Worm (Caenorhabditis elegans): Measurements from ENCODE around the gene his-62.

DNA sequence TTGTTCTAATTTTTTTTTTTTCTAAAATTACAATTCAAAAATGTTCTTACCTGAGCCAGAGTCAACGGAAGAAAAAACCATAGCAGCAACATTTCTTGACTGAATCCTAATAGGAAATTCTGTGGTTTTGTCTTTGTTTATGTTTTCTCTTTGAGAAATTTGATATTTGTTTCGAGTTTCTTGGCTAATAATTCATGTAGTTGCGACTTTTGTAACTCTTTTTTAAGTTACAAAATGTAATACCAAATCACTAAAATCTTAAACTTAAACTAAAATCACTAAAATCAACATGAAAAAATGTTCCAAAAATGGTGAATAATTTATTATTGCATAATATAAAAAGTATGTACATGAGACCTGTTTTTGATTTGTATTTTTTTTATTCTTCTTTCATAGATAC is 11.4 kb downstream of the his-62 start, which contains the start of gene egas-4:
- TF ChIP-seq elt-1 (tag; optimal IDR thresholded peaks at IDR 0.05; ENCODE audit: borderline replicate concordance, insufficient read depth): no peak
- TF ChIP-seq cnd-1 (tag; optimal IDR thresholded peaks at IDR 0.05): no peak
- no peak for TF ChIP-seq ztf-11 (tag; optimal IDR thresholded peaks at IDR 0.05)
- TF ChIP-seq lin-32 (GFP tag; optimal IDR thresholded peaks at IDR 0.05): no peak
- no peak for TF ChIP-seq unc-62 (GFP tag; optimal IDR thresholded peaks at IDR 0.05)
- no peak for TF ChIP-seq ces-1 (GFP tag; optimal IDR thresholded peaks at IDR 0.05)
- TF ChIP-seq flh-1 (GFP tag; optimal IDR thresholded peaks at IDR 0.05): no peak
- no peak for TF ChIP-seq nhr-76 (tag; optimal IDR thresholded peaks at IDR 0.05)
- no peak for TF ChIP-seq pha-4 (tag; optimal IDR thresholded peaks at IDR 0.05)
- no peak for TF ChIP-seq elt-3 (tag; optimal IDR thresholded peaks at IDR 0.05)
- no peak for TF ChIP-seq unc-120 (tag; optimal IDR thresholded peaks at IDR 0.05; ENCODE audit: poor library complexity, severe bottlenecking)
- TF ChIP-seq snpc-4 (tag; optimal IDR thresholded peaks at IDR 0.05): no peak
- TF ChIP-seq sptf-1 (tag; optimal IDR thresholded peaks at IDR 0.05): no peak

Measured in whole organism, mixed stage, embryonic.